Fruit fly (Drosophila melanogaster) whole organism, larva: ENCODE data around the gene nmo.

Experiments used
- noc ChIP-seq: fragments of 200-800 bp; sonication (Bioruptor generic); optimal IDR thresholded peaks from 3 replicates; lab custom pipeline; 2019; ENCODE audit warnings: missing biosample characterization, mild to moderate bottlenecking, missing genetic modification characterization, moderate library complexity

Gene nmo

dm6 chr3L:7952560-7952959 is 26.3 kb upstream of the nmo start:
- no peak for TF ChIP-seq noc (tag; lab: Kevin White, UChicago)

dm6 chr3L:7952978-7953377 is 25.9 kb upstream of the nmo start:
- no peak for TF ChIP-seq noc (tag; lab: Kevin White, UChicago)

- no peak for TF ChIP-seq noc (tag; lab: Kevin White, UChicago)
These were observed 25.1 kb upstream of the nmo start for dm6 chr3L:7953728-7954127.

dm6 chr3L:7954967-7955366 is 23.9 kb upstream of the nmo start:
- no peak for TF ChIP-seq noc (tag; lab: Kevin White, UChicago)

dm6 chr3L:7956718-7957117 is 22.1 kb upstream of the nmo start:
- TF ChIP-seq noc (tag; lab: Kevin White, UChicago): no peak

- TF ChIP-seq noc (tag; lab: Kevin White, UChicago): no peak
These were observed 20.8 kb upstream of the nmo start for dm6 chr3L:7958083-7958482.

dm6 chr3L:7958590-7959180 is 20.2 kb upstream of the nmo start:
- TF ChIP-seq noc (tag; lab: Kevin White, UChicago): no peak

dm6 chr3L:7960707-7961695 is 17.8 kb upstream of the nmo start:
- TF ChIP-seq noc (tag; lab: Kevin White, UChicago): peak; percentile 97

dm6 chr3L:7961973-7962753 is 16.7 kb upstream of the nmo start:
- TF ChIP-seq noc (tag; lab: Kevin White, UChicago): peak; percentile 7

dm6 chr3L:7963022-7963421 is 15.8 kb upstream of the nmo start:
- no peak for TF ChIP-seq noc (tag; lab: Kevin White, UChicago)

dm6 chr3L:7963549-7963948 is 15.3 kb upstream of the nmo start:
- no peak for TF ChIP-seq noc (tag; lab: Kevin White, UChicago)

dm6 chr3L:7967203-7967602 is 11.6 kb upstream of the nmo start:
- no peak for TF ChIP-seq noc (tag; lab: Kevin White, UChicago)

dm6 chr3L:7968422-7969030 is 10.3 kb upstream of the nmo start:
- no peak for TF ChIP-seq noc (tag; lab: Kevin White, UChicago)

- TF ChIP-seq noc (tag; lab: Kevin White, UChicago): no peak
These were observed 8.4 kb upstream of the nmo start, which contains the start of gene RNaseX25 for dm6 chr3L:7970442-7970841. Gene RNaseX25 (plus strand): TSS chr3L:7970588.

dm6 chr3L:7974671-7975281 is 4.1 kb upstream of the nmo start, which contains the start of gene CG8042:
Gene CG8042 (minus strand): TSS chr3L:7974991.
- TF ChIP-seq noc (tag; lab: Kevin White, UChicago): no peak
